Worm (Caenorhabditis elegans) whole organism, L1 larva: ENCODE data around the gene end-1.

Experiments used
- ama-1 ChIP-seq: fragments of 150-350 bp; optimal IDR thresholded peaks from 2 replicates; lab custom pipeline; 2014
- ceh-8 ChIP-seq: fragments of 200-800 bp; sonication (Bioruptor generic); optimal IDR thresholded peaks from 2 replicates; lab custom pipeline; 2018; ENCODE audit warnings: mild to moderate bottlenecking, missing genetic modification characterization, moderate library complexity, missing compliant biosample characterization
- elt-3 ChIP-seq, 6 experiments: fragments of 150-350 bp in 1 of 6; sonication (generic microtip); optimal IDR thresholded peaks; 2 replicates each; lab custom pipeline; 2017 to 2018; ENCODE audit warnings: missing biosample characterization in 6 of 6, missing genetic modification characterization in 6 of 6, inconsistent platforms in 1 of 6
- fkh-10 ChIP-seq: sonication (generic microtip); optimal IDR thresholded peaks from 2 replicates; lab custom pipeline; 2017; ENCODE audit warnings: missing biosample characterization, missing genetic modification reagents, missing genetic modification characterization
- lin-13 ChIP-seq: fragments of 150-350 bp; optimal IDR thresholded peaks from 2 replicates; lab custom pipeline; 2014; ENCODE audit warnings: missing biosample characterization, missing genetic modification reagents, missing genetic modification characterization
- lsy-2 ChIP-seq, 2 experiments: fragments of 150-350 bp; optimal IDR thresholded peaks; 2 replicates each; lab custom pipeline; 2014; ENCODE audit warnings: missing biosample characterization in 2 of 2, missing genetic modification characterization in 2 of 2
- nhr-237 ChIP-seq: fragments of 150-350 bp; optimal IDR thresholded peaks from 2 replicates; lab custom pipeline; 2014; ENCODE audit warnings: missing biosample characterization, missing genetic modification characterization
- unc-62 ChIP-seq: fragments of 150-350 bp; optimal IDR thresholded peaks from 2 replicates; lab custom pipeline; 2014; ENCODE audit warnings: missing biosample characterization, missing genetic modification reagents, missing genetic modification characterization

DNA sequence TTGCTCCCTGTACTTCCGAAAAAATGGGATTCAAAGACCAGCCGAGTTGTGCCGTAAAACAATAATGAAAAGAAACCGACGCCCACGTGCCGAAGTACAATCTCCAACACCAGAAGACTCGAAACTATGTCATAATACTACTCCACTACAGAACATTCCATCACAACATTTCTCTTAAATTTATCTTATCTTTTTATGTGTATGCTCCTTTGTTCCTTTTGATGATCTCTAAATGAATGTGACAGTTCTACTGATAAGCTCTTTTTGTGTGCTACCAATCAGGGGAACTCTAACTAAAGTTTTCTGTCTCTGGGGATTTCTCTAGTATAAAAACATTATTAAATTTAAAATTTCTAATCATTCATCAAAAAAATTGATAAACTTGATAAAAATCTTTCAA lies 1.9 kb downstream of the end-1 start:
- TF ChIP-seq lin-13 (GFP tag; lab: Kevin White, UChicago) (no peak), elt-3 (tag; optimal IDR thresholded peaks at IDR 0.05; lab: Kevin White, UChicago) (no peak), nhr-237 (no peak), unc-62 (no peak), ceh-8 (GFP tag; lab: Kevin White, UChicago) (no peak), fkh-10 (no peak), ama-1 (lab: Kevin White, UChicago) (no peak), lsy-2 (tag; optimal IDR thresholded peaks at IDR 0.05; lab: Kevin White, UChicago) (no peak)
